Worm (Caenorhabditis elegans): Measurements from ENCODE around the gene Y17G7B.21.

DNA sequence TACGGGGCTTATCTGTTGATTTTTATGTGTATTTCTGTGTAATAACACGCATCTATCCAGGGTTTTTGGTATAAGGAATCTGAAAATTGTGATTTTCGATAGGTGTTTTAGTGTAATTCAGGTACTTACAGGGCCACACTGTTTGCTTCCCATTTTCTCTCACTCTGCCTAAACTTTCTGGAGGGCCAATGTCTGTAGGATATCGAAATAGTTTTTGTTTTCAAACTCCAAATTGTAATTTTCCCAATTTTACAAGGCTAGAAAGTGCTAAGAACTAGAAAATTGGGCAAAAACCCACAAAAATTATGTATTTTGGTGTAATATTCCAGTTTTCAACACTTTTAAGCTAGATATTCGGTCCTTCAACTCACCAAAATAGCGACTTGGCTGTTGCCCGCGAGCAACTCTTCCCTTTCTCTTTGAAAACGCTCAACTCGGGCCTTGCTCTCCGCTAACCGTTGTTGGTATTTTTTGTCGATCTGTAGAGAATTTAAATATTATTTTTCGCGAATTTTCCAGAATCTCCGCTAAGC lies 668 bp downstream of the Y17G7B.21 start:
- TF ChIP-seq C04F5.9 (tag; optimal IDR thresholded peaks at IDR 0.05) (no peak), zag-1 (tag; optimal IDR thresholded peaks at IDR 0.05) (no peak), lin-14 (GFP tag; optimal IDR thresholded peaks at IDR 0.05) (no peak), pax-3 (tag; optimal IDR thresholded peaks at IDR 0.05) (no peak), sup-37 (GFP tag; optimal IDR thresholded peaks at IDR 0.05) (no peak), ceh-82 (tag; optimal IDR thresholded peaks at IDR 0.05) (peak in 1 of 3 experiments; percentile 7), C34B4.2 (tag; optimal IDR thresholded peaks at IDR 0.05) (no peak)

All from whole organism, L1 larva.